Fruit fly (Drosophila melanogaster): ENCODE data around the gene sfl.

Gene sfl

DNA sequence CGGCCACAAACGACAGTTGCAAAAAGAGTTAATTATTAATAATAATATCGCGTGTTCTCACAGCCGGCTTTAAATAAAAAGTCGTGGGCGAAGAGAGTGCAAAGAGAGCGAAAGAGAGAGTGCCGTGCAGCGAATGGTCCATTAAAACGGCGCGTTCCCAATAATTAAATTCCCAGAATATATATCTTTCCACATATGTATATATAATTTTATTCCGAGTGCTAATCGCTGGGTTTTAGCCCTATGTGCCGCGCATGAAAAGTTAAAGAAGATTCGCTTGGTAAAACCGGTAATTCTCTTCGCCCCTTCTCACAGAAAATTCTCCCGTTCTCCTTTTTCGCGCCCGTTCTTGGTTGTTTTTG, 55.5 kb downstream of the sfl start (continued):
- no peak for TF ChIP-seq Lhr (GFP tag; optimal IDR thresholded peaks at IDR 0.05)
- TF ChIP-seq ftz-f1 (GFP tag; optimal IDR thresholded peaks at IDR 0.05), result no peak
- no peak for TF ChIP-seq grn (GFP tag; optimal IDR thresholded peaks at IDR 0.05)
- TF ChIP-seq crc (GFP tag; optimal IDR thresholded peaks at IDR 0.05), result no peak
- no peak for TF ChIP-seq C15 (GFP tag; IDR thresholded peaks at IDR 0.05)
- peak; percentile 43 for TF ChIP-seq Jarid2 (GFP tag; optimal IDR thresholded peaks at IDR 0.05)
- no peak for TF ChIP-seq CG12299 (tag; optimal IDR thresholded peaks at IDR 0.05)
- TF ChIP-seq CG9609 (GFP tag; optimal IDR thresholded peaks at IDR 0.05), result no peak
- no peak for TF ChIP-seq CG6813 (GFP tag; optimal IDR thresholded peaks at IDR 0.05)
- no peak for TF ChIP-seq CG1647 (GFP tag; optimal IDR thresholded peaks at IDR 0.05)
- TF ChIP-seq Elba2 (GFP tag; optimal IDR thresholded peaks at IDR 0.05), result no peak
- TF ChIP-seq sens (GFP tag), result peak; percentile 20
- no peak for TF ChIP-seq Dref (GFP tag; IDR thresholded peaks at IDR 0.05)
- no peak for TF ChIP-seq bsh (GFP tag; optimal IDR thresholded peaks at IDR 0.05)
- TF ChIP-seq CG4282 (GFP tag; optimal IDR thresholded peaks at IDR 0.05), result no peak
- TF ChIP-seq Atf3 (GFP tag; optimal IDR thresholded peaks at IDR 0.05), result no peak
- no peak for TF ChIP-seq Abd-B (GFP tag; optimal IDR thresholded peaks at IDR 0.05)

DNA sequence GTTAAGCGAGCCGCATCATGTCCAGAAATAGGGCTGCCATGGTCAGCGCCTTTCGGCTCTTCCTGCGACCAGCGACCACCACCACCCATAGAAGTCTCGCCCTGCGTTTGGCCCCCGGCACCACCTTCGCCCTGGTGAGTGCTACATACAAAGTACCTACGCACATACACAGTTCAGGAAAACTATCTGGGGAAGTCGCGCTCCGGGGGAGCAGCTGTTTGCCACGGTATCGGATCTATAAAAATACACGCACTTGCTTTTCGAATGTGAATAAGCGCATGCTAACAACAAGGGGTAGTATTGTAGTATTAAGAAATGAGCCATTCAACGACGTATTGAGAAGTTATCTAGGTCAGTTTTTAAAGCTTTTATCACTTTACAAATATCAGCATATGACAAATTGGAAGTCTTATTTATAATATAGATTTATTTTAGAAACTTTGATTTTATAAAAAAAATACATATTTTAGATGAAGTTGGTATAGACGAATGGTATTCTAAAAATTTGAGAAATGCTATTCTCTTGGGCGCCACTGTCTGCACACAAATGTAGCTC, 56.4 kb downstream of the sfl start:
- TF ChIP-seq CG7963 (GFP tag; IDR thresholded peaks at IDR 0.05; ENCODE audit: partially characterized antibody) (no peak), peb (GFP tag; IDR thresholded peaks at IDR 0.05) (no peak; the same call in 1 of the 2 replicates), Gsc (GFP tag; IDR thresholded peaks at IDR 0.05) (no peak), Dbx (GFP tag; IDR thresholded peaks at IDR 0.05) (no peak), vvl (GFP tag; IDR thresholded peaks at IDR 0.05) (peak; percentile 62), NFAT (GFP tag; IDR thresholded peaks at IDR 0.05) (no peak), fru (optimal IDR thresholded peaks at IDR 0.05) (no peak), CG33213 (GFP tag; optimal IDR thresholded peaks at IDR 0.05) (no peak), Kr (GFP tag; optimal IDR thresholded peaks at IDR 0.05) (no peak), CG33557 (GFP tag; optimal IDR thresholded peaks at IDR 0.05) (peak; percentile 61), CG3995 (GFP tag; optimal IDR thresholded peaks at IDR 0.05) (no peak), CG8924 (tag; optimal IDR thresholded peaks at IDR 0.05) (peak; percentile 63), Max (GFP tag; optimal IDR thresholded peaks at IDR 0.05) (peak; percentile 3), CTCF (GFP tag; optimal IDR thresholded peaks at IDR 0.05) (peak; percentile 2), hkb (optimal IDR thresholded peaks at IDR 0.05) (no peak), hkb (GFP tag; IDR thresholded peaks at IDR 0.05) (peak; percentile 45; the same call in 1 of the 2 replicates), CG34422 (GFP tag; IDR thresholded peaks at IDR 0.05) (0 out of 3 replicates have a peak, but pooled peaks have one; percentile 19), CG10462 (GFP tag; optimal IDR thresholded peaks at IDR 0.05) (peak; percentile 23), CG12391 (tag; optimal IDR thresholded peaks at IDR 0.05) (peak; percentile 73), CG4854 (GFP tag; optimal IDR thresholded peaks at IDR 0.05) (no peak), CG10321 (GFP tag; IDR thresholded peaks at IDR 0.05) (no peak), CG11723 (GFP tag; optimal IDR thresholded peaks at IDR 0.05) (peak; percentile 47), sens (GFP tag) (no peak), tup (GFP tag; optimal IDR thresholded peaks at IDR 0.05) (no peak), Sry-β (GFP tag; optimal IDR thresholded peaks at IDR 0.05) (no peak), HLH54F (GFP tag; optimal IDR thresholded peaks at IDR 0.05) (no peak), CG11695 (GFP tag; IDR thresholded peaks at IDR 0.05) (peak; percentile 49; the same call in 1 of the 3 replicates), BtbVII (GFP tag; optimal IDR thresholded peaks at IDR 0.05) (peak; percentile 49), ranshi (GFP tag; IDR thresholded peaks at IDR 0.05) (no peak), slbo (GFP tag; IDR thresholded peaks at IDR 0.05) (peak; percentile 43; the same call in 1 of the 2 replicates), CG12769 (tag; optimal IDR thresholded peaks at IDR 0.05) (peak; percentile 49), dan (GFP tag; IDR thresholded peaks at IDR 0.05) (no peak), Mes4 (GFP tag; optimal IDR thresholded peaks at IDR 0.05) (no peak), CG17829 (tag; optimal IDR thresholded peaks at IDR 0.05) (peak; percentile 65), CG8478 (optimal IDR thresholded peaks at IDR 0.05) (no peak), aop (GFP tag; IDR thresholded peaks at IDR 0.05) (peak; percentile 50; the same call in 1 of the 2 replicates), inv (GFP tag; IDR thresholded peaks at IDR 0.05; ENCODE audit: partially characterized antibody) (no peak)
